Worm (Caenorhabditis elegans) whole organism, midembryonic: Measurements from ENCODE around the gene F41H10.1.

ENCODE experiments used
- T22C8.4 ChIP-seq: fragments of 200-800 bp; sonication (Bioruptor generic); IDR thresholded peaks from 2 replicates; pipeline ENCODE4 v1.3.6; 2022; ENCODE audit warnings: missing genetic modification characterization, missing compliant biosample characterization
- cog-1 ChIP-seq: sonication (generic microtip); optimal IDR thresholded peaks from 2 replicates; lab custom pipeline; 2016; ENCODE audit warnings: missing genetic modification characterization, missing compliant biosample characterization
- klf-2 ChIP-seq: fragments of 200-800 bp; sonication (Bioruptor generic); conservative IDR thresholded peaks from 2 replicates; pipeline ENCODE4 v1.3.6; 2022; ENCODE audit warnings: missing genetic modification reagents, missing genetic modification characterization, missing compliant biosample characterization
- med-1 ChIP-seq: sonication (generic microtip); optimal IDR thresholded peaks from 2 replicates; lab custom pipeline; 2017; ENCODE audit warnings: missing genetic modification characterization, mild to moderate bottlenecking, missing compliant biosample characterization, antibody characterized with exemption, missing genetic modification reagents; ENCODE audit not compliant: insufficient read depth
- ref-1 ChIP-seq: fragments of 200-800 bp; sonication (Bioruptor generic); conservative IDR thresholded peaks from 2 replicates; pipeline ENCODE4 v1.3.6; 2022; ENCODE audit warnings: missing genetic modification reagents, missing genetic modification characterization, missing compliant biosample characterization
- tab-1 ChIP-seq: fragments of 200-800 bp; sonication (Bioruptor generic); IDR thresholded peaks from 2 replicates; pipeline ENCODE4 v1.3.6; 2022; ENCODE audit warnings: missing genetic modification characterization, missing compliant biosample characterization
- ztf-29 ChIP-seq: fragments of 200-800 bp; sonication (Bioruptor generic); IDR thresholded peaks from 2 replicates; pipeline ENCODE4 v1.3.6; 2022; ENCODE audit warnings: missing genetic modification reagents, missing genetic modification characterization, missing compliant biosample characterization

DNA sequence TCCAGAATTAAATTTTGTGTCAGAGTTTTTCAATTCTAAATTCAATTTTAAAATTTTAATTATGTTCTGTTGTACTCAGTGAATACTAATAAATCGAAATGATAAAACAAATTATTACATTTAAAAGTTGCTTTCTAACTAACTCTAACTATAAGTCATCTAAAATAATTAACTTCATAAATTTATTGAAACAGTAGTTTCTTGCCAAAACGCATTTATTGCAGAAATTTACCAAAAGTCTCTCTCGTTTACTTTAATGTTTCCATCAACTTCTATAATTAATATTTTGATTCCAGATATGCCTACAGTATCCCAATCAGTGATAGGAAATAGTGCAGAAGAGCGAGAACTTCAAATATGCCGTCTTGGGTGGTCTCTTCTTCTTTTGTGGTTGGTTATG, 17.9 kb downstream of the F41H10.1 start, which contains the start of gene ZK616.1:
- TF ChIP-seq cog-1 (tag; lab: Kevin White, UChicago) = no peak
- no peak for TF ChIP-seq tab-1
- no peak for TF ChIP-seq ztf-29
- TF ChIP-seq klf-2 (GFP tag; lab: Robert Waterston, UW) = no peak
- TF ChIP-seq ref-1 (GFP tag; lab: Robert Waterston, UW) = no peak
- TF ChIP-seq T22C8.4 (GFP tag; lab: Robert Waterston, UW) = no peak
- TF ChIP-seq med-1 (GFP tag; lab: Kevin White, UChicago) = no peak
